Worm (Caenorhabditis elegans) whole organism, L4 larva: ENCODE data around the gene B0524.3.

ENCODE experiments used
- D1046.2 ChIP-seq: fragments of 200-800 bp; sonication (Bioruptor generic); IDR thresholded peaks from 2 replicates; pipeline ENCODE4 v1.3.6; 2022; ENCODE audit warnings: missing genetic modification characterization, missing compliant biosample characterization
- F26F4.8 ChIP-seq: fragments of 200-800 bp; sonication (Bioruptor generic); conservative IDR thresholded peaks from 2 replicates; pipeline ENCODE4 v1.3.6; 2022; ENCODE audit warnings: missing genetic modification characterization, missing compliant biosample characterization
- F37D6.2 ChIP-seq: sonication (generic microtip); optimal IDR thresholded peaks from 2 replicates; lab custom pipeline; 2016; ENCODE audit warnings: mild to moderate bottlenecking, missing genetic modification characterization, missing compliant biosample characterization
- F49E8.2 ChIP-seq: sonication (generic microtip); optimal IDR thresholded peaks from 2 replicates; lab custom pipeline; 2016; ENCODE audit warnings: missing compliant biosample characterization, mild to moderate bottlenecking, missing genetic modification characterization, borderline replicate concordance
- T26A8.4 ChIP-seq: fragments of 200-800 bp; sonication (Bioruptor generic); IDR thresholded peaks from 2 replicates; pipeline ENCODE4 v1.3.6; 2022; ENCODE audit warnings: missing genetic modification characterization, missing compliant biosample characterization
- Y75B8A.6 ChIP-seq: fragments of 200-800 bp; sonication (Bioruptor generic); IDR thresholded peaks from 2 replicates; pipeline ENCODE4 v1.3.6; 2022; ENCODE audit warnings: missing genetic modification reagents, missing genetic modification characterization, missing compliant biosample characterization
- ZK546.5 ChIP-seq, 2 experiments: sonication (generic microtip); optimal IDR thresholded peaks; 2 replicates each; lab custom pipeline; 2017; ENCODE audit warnings: missing biosample characterization in 2 of 2, missing genetic modification characterization in 2 of 2
- aha-1 ChIP-seq: fragments of 150-350 bp; peaks from one replicate; lab custom pipeline; 2014; ENCODE audit warnings: missing biosample characterization, missing genetic modification characterization
- attf-4 ChIP-seq: sonication (generic microtip); optimal IDR thresholded peaks from 3 replicates; lab custom pipeline; 2017; ENCODE audit warnings: missing biosample characterization, missing genetic modification characterization
- ceh-20 ChIP-seq: fragments of 200-800 bp; sonication (Bioruptor generic); IDR thresholded peaks from 2 replicates; pipeline ENCODE4 v1.3.6; 2022; ENCODE audit warnings: missing genetic modification reagents, missing genetic modification characterization, missing compliant biosample characterization
- ceh-32 ChIP-seq: sonication (generic microtip); optimal IDR thresholded peaks from 2 replicates; lab custom pipeline; 2016; ENCODE audit warnings: mild to moderate bottlenecking, missing genetic modification characterization, missing compliant biosample characterization; ENCODE audit not compliant: poor library complexity
- cey-2 ChIP-seq: sonication (generic microtip); optimal IDR thresholded peaks from 3 replicates; lab custom pipeline; 2017; ENCODE audit warnings: missing genetic modification characterization, mild to moderate bottlenecking, missing compliant biosample characterization, antibody characterized with exemption, borderline replicate concordance; ENCODE audit not compliant: insufficient read depth
- ctbp-1 ChIP-seq: fragments of 200-800 bp; sonication (Bioruptor generic); IDR thresholded peaks from 2 replicates; pipeline ENCODE4 v1.3.6; 2022; ENCODE audit warnings: missing genetic modification reagents, missing genetic modification characterization, missing compliant biosample characterization
- daf-12 ChIP-seq: fragments of 150-350 bp; optimal IDR thresholded peaks from 2 replicates; lab custom pipeline; 2014; ENCODE audit warnings: missing biosample characterization, missing genetic modification reagents, missing genetic modification characterization
- daf-16 ChIP-seq, 3 experiments: sonication (generic microtip); optimal IDR thresholded peaks; 2 replicates each; lab custom pipeline; 2016 to 2017; ENCODE audit warnings: missing genetic modification characterization in 3 of 3, missing genetic modification reagents in 3 of 3, mild to moderate bottlenecking in 2 of 3, missing compliant biosample characterization in 2 of 3, missing biosample characterization in 1 of 3, moderate library complexity in 1 of 3
- daf-8 ChIP-seq: fragments of 200-800 bp; sonication (Bioruptor generic); IDR thresholded peaks from 2 replicates; pipeline ENCODE4 v1.3.6; 2022; ENCODE audit warnings: missing genetic modification characterization, missing compliant biosample characterization
- dmd-6 ChIP-seq: fragments of 200-800 bp; sonication (Bioruptor generic); IDR thresholded peaks from 2 replicates; pipeline ENCODE4 v1.3.6; 2022; ENCODE audit warnings: missing genetic modification reagents, missing genetic modification characterization, missing compliant biosample characterization
- dmd-8 ChIP-seq: fragments of 200-800 bp; sonication (Bioruptor generic); IDR thresholded peaks from 2 replicates; pipeline ENCODE4 v1.3.6; 2022; ENCODE audit warnings: missing genetic modification characterization, missing compliant biosample characterization
- dmd-9 ChIP-seq: fragments of 200-800 bp; sonication (Bioruptor generic); IDR thresholded peaks from 2 replicates; pipeline ENCODE4 v1.3.6; 2022; ENCODE audit warnings: missing genetic modification reagents, missing genetic modification characterization, missing compliant biosample characterization
- dpl-1 ChIP-seq: fragments of 150-350 bp; optimal IDR thresholded peaks from 2 replicates; lab custom pipeline; 2014; ENCODE audit warnings: missing biosample characterization, missing genetic modification reagents, missing genetic modification characterization
- duxl-1 ChIP-seq: sonication (generic microtip); optimal IDR thresholded peaks from 2 replicates; lab custom pipeline; 2016; ENCODE audit warnings: mild to moderate bottlenecking, missing genetic modification characterization, moderate library complexity, missing compliant biosample characterization; ENCODE audit not compliant: poor library complexity
- egl-27 ChIP-seq: sonication (generic microtip); optimal IDR thresholded peaks from 3 replicates; lab custom pipeline; 2017; ENCODE audit warnings: missing biosample characterization, missing genetic modification reagents, missing genetic modification characterization
- egl-43 ChIP-seq: fragments of 200-800 bp; sonication (Bioruptor generic); IDR thresholded peaks from 2 replicates; pipeline ENCODE4 v1.3.6; 2022; ENCODE audit warnings: missing genetic modification reagents, missing genetic modification characterization, missing compliant biosample characterization
- gei-8 ChIP-seq: fragments of 200-800 bp; sonication (Bioruptor generic); optimal IDR thresholded peaks from 2 replicates; lab custom pipeline; 2018; ENCODE audit warnings: mild to moderate bottlenecking, missing genetic modification characterization, missing compliant biosample characterization
- jun-1 ChIP-seq: fragments of 150-350 bp; optimal IDR thresholded peaks from 2 replicates; lab custom pipeline; 2014; ENCODE audit warnings: missing biosample characterization, missing genetic modification reagents, missing genetic modification characterization
- lim-7 ChIP-seq: fragments of 200-800 bp; sonication (Bioruptor generic); IDR thresholded peaks from 2 replicates; pipeline ENCODE4 v1.3.6; 2022; ENCODE audit warnings: missing genetic modification characterization, missing compliant biosample characterization
- lin-29 ChIP-seq: fragments of 200-800 bp; sonication (Bioruptor generic); IDR thresholded peaks from 2 replicates; pipeline ENCODE4 v1.3.6; 2022; ENCODE audit warnings: missing genetic modification reagents, missing genetic modification characterization, missing compliant biosample characterization
- lin-38 ChIP-seq: fragments of 200-800 bp; sonication (Bioruptor generic); IDR thresholded peaks from 2 replicates; pipeline ENCODE4 v1.3.6; 2022; ENCODE audit warnings: missing genetic modification reagents, missing genetic modification characterization, missing compliant biosample characterization
- mdl-1 ChIP-seq, 2 experiments: fragments of 150-350 bp in 1 of 2; sonication (generic microtip) in 1 of 2; optimal IDR thresholded peaks; 2 replicates each; lab custom pipeline; 2014 to 2017; ENCODE audit warnings: missing biosample characterization in 2 of 2, missing genetic modification characterization in 2 of 2
- mdt-29 ChIP-seq: fragments of 200-800 bp; sonication (Bioruptor generic); IDR thresholded peaks from 2 replicates; pipeline ENCODE4 v1.3.6; 2022; ENCODE audit warnings: missing genetic modification reagents, missing genetic modification characterization, missing compliant biosample characterization
- mep-1 ChIP-seq: fragments of 150-350 bp; sonication (generic microtip); optimal IDR thresholded peaks from 3 replicates; lab custom pipeline; 2014; ENCODE audit warnings: missing biosample characterization, missing genetic modification characterization
- mes-2 ChIP-seq: sonication (generic microtip); optimal IDR thresholded peaks from 2 replicates; lab custom pipeline; 2016; ENCODE audit warnings: missing genotype, mild to moderate bottlenecking, missing genetic modification characterization, missing compliant biosample characterization; ENCODE audit not compliant: poor library complexity, severe bottlenecking
- mxl-2 ChIP-seq: fragments of 200-800 bp; sonication (Bioruptor generic); conservative IDR thresholded peaks from 2 replicates; pipeline ENCODE4 v1.3.6; 2022; ENCODE audit warnings: missing genetic modification reagents, missing genetic modification characterization, missing compliant biosample characterization
- nhr-10 ChIP-seq: fragments of 150-350 bp; optimal IDR thresholded peaks from 2 replicates; lab custom pipeline; 2014; ENCODE audit warnings: missing biosample characterization, missing genetic modification characterization
- nhr-102 ChIP-seq: sonication (generic microtip); optimal IDR thresholded peaks from 2 replicates; lab custom pipeline; 2016; ENCODE audit warnings: mild to moderate bottlenecking, missing genetic modification characterization, moderate library complexity, missing compliant biosample characterization
- nhr-11 ChIP-seq: fragments of 150-350 bp; optimal IDR thresholded peaks from 2 replicates; lab custom pipeline; 2014; ENCODE audit warnings: missing biosample characterization, missing genetic modification characterization
- nhr-25 ChIP-seq: sonication (generic microtip); optimal IDR thresholded peaks from 2 replicates; lab custom pipeline; 2017; ENCODE audit warnings: missing genetic modification characterization, mild to moderate bottlenecking, missing compliant biosample characterization, antibody characterized with exemption, moderate library complexity, borderline replicate concordance; ENCODE audit not compliant: insufficient read depth
- nhr-28 ChIP-seq: fragments of 150-350 bp; optimal IDR thresholded peaks from 2 replicates; lab custom pipeline; 2014; ENCODE audit warnings: missing biosample characterization, missing genetic modification characterization
- nhr-41 ChIP-seq: fragments of 200-800 bp; sonication (Bioruptor generic); IDR thresholded peaks from 2 replicates; pipeline ENCODE4 v1.3.6; 2022; ENCODE audit warnings: missing genetic modification reagents, missing genetic modification characterization, missing compliant biosample characterization
- nhr-77 ChIP-seq: fragments of 150-350 bp; optimal IDR thresholded peaks from 2 replicates; lab custom pipeline; 2014; ENCODE audit warnings: missing biosample characterization, missing genetic modification characterization
- pqm-1 ChIP-seq: sonication (generic microtip); optimal IDR thresholded peaks from 2 replicates; lab custom pipeline; 2017; ENCODE audit warnings: missing biosample characterization, missing genetic modification characterization
- rbr-2 ChIP-seq: sonication (generic microtip); optimal IDR thresholded peaks from 2 replicates; lab custom pipeline; 2016; ENCODE audit warnings: missing genotype, missing genetic modification characterization, missing compliant biosample characterization
- spr-1 ChIP-seq: sonication (generic microtip); optimal IDR thresholded peaks from 2 replicates; lab custom pipeline; 2016; ENCODE audit warnings: mild to moderate bottlenecking, missing genetic modification characterization, missing compliant biosample characterization
- vab-7 ChIP-seq: fragments of 200-800 bp; sonication (Bioruptor generic); IDR thresholded peaks from 2 replicates; pipeline ENCODE4 v1.3.6; 2022; ENCODE audit warnings: missing genetic modification reagents, missing genetic modification characterization, missing compliant biosample characterization
- zfp-3 ChIP-seq: fragments of 200-800 bp; sonication (Bioruptor generic); conservative IDR thresholded peaks from 2 replicates; pipeline ENCODE4 v1.3.6; 2022; ENCODE audit warnings: missing genetic modification reagents, missing genetic modification characterization, missing compliant biosample characterization
- zip-11 ChIP-seq: fragments of 200-800 bp; sonication (Bioruptor generic); IDR thresholded peaks from 2 replicates; pipeline ENCODE4 v1.3.6; 2022; ENCODE audit warnings: missing genetic modification characterization, missing compliant biosample characterization
- ztf-11 ChIP-seq: fragments of 150-350 bp; optimal IDR thresholded peaks from 2 replicates; lab custom pipeline; 2014; ENCODE audit warnings: missing biosample characterization, missing genetic modification characterization

Gene B0524.3

DNA sequence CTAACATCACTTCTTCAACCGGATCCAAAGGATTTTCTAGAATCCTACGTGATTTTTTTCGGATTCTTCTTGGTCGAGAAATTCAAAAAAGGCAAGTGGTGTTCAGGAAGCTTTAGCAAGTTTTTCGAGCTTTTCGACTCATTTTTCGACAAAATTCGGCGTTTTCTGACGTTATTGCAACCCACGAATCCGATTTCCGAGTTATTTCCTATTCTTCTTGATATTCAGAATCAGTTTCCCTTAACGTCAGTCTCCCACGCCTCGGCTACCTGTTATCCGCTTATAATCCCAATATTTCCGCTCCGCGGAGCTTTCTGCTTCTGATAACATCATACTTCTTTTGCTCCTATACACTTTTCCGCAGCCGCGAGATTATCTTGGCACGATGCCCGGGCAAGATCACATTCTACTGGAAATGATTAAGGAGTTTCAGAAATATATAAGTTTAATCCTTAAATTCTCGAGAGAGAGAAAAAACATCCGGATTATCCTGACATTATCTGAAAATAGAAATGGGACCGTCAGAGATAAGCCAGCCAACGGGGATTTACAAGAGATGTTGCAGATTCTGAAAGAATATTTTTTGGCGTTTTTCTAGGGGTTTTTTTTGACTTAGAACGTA, 31.0 kb downstream of the B0524.3 start:
- TF ChIP-seq aha-1 (tag; lab: Kevin White, UChicago) (peak; percentile 93), ceh-32 (no peak)
- TF ChIP-seq, all 104 proteins: peak for 1

- TF ChIP-seq nhr-25 (tag; lab: Kevin White, UChicago) (peak; percentile 90), zfp-3 (GFP tag; lab: Robert Waterston, UW) (peak; percentile 74), F49E8.2 (no peak), spr-1 (tag; lab: Kevin White, UChicago) (peak; percentile 74), vab-7 (0 out of 2 replicates have a peak, but pooled peaks have one; percentile 21), lin-38 (GFP tag; lab: Robert Waterston, UW) (peak; percentile 69), mdt-29 (GFP tag; lab: Robert Waterston, UW) (no peak), daf-16 (GFP tag; optimal IDR thresholded peaks at IDR 0.05; lab: Kevin White, UChicago) (peak; percentile 70 to 91), daf-16 (tag; optimal IDR thresholded peaks at IDR 0.05; lab: Kevin White, UChicago) (peak; percentile 83), gei-8 (peak; percentile 100), attf-4 (peak; percentile 60), dmd-9 (GFP tag; lab: Robert Waterston, UW) (no peak), nhr-28 (tag; lab: Kevin White, UChicago) (peak; percentile 88), cey-2 (tag; lab: Kevin White, UChicago) (no peak), nhr-102 (tag; lab: Kevin White, UChicago) (peak; percentile 92), mdl-1 (tag; optimal IDR thresholded peaks at IDR 0.05; lab: Kevin White, UChicago) (peak; percentile 92 to 93), ztf-11 (tag; lab: Kevin White, UChicago) (no peak), ceh-20 (GFP tag; lab: Robert Waterston, UW) (peak; percentile 93), lin-29 (GFP tag; lab: Robert Waterston, UW) (peak; percentile 81), Y75B8A.6 (no peak), T26A8.4 (GFP tag; lab: Robert Waterston, UW) (peak; percentile 89), daf-8 (no peak), duxl-1 (tag; lab: Kevin White, UChicago) (peak; percentile 23), nhr-77 (tag; lab: Kevin White, UChicago) (peak; percentile 81), jun-1 (tag; lab: Kevin White, UChicago) (peak; percentile 77), zip-11 (GFP tag; lab: Robert Waterston, UW) (no peak), nhr-10 (tag; lab: Kevin White, UChicago) (peak; percentile 79), egl-27 (tag; lab: Kevin White, UChicago) (peak; percentile 70), nhr-41 (GFP tag; lab: Robert Waterston, UW) (peak; percentile 72), D1046.2 (no peak), nhr-11 (tag; lab: Kevin White, UChicago) (peak; percentile 90), dpl-1 (GFP tag; lab: Kevin White, UChicago) (peak; percentile 62), lim-7 (GFP tag; lab: Robert Waterston, UW) (no peak), egl-43 (peak; percentile 82), ctbp-1 (GFP tag; lab: Robert Waterston, UW) (peak; percentile 88), daf-12 (no peak), dmd-6 (GFP tag; lab: Robert Waterston, UW) (peak; percentile 100), F26F4.8 (GFP tag; lab: Robert Waterston, UW) (no peak), pqm-1 (tag; lab: Kevin White, UChicago) (peak; percentile 47), mep-1 (tag; lab: Kevin White, UChicago) (peak; percentile 88), F37D6.2 (tag; lab: Kevin White, UChicago) (peak; percentile 93), mes-2 (tag; lab: Kevin White, UChicago) (peak; percentile 55), mxl-2 (GFP tag; lab: Robert Waterston, UW) (0 out of 2 replicates have a peak, but pooled peaks have one; percentile 35), ZK546.5 (tag; optimal IDR thresholded peaks at IDR 0.05; lab: Kevin White, UChicago) (no peak), dmd-8 (no peak), rbr-2 (tag; lab: Kevin White, UChicago) (peak; percentile 96)
Observed at ce11 chrIII:1921136-1921680, 33.8 kb downstream of the B0524.3 start.
